Worm (Caenorhabditis elegans) whole organism, late embryonic: ENCODE measurements around the gene alkb-8.

Experiments used
- C38D4.7 ChIP-seq: fragments of 200-800 bp; sonication (Bioruptor generic); optimal IDR thresholded peaks from 2 replicates; lab custom pipeline; 2018; ENCODE audit warnings: mild to moderate bottlenecking, missing genetic modification characterization, moderate library complexity, missing compliant biosample characterization
- ceh-24 ChIP-seq: sonication (generic microtip); optimal IDR thresholded peaks from 2 replicates; lab custom pipeline; 2016; ENCODE audit warnings: mild to moderate bottlenecking, missing genetic modification characterization, missing compliant biosample characterization
- ceh-45 ChIP-seq: fragments of 200-800 bp; sonication (Bioruptor generic); IDR thresholded peaks from 2 replicates; pipeline ENCODE4 v1.3.6; 2022; ENCODE audit warnings: missing genetic modification reagents, missing genetic modification characterization, missing compliant biosample characterization
- ceh-48 ChIP-seq: sonication (generic microtip); optimal IDR thresholded peaks from 2 replicates; lab custom pipeline; 2016; ENCODE audit warnings: missing genetic modification characterization, inconsistent platforms, missing compliant biosample characterization
- ceh-6 ChIP-seq: fragments of 200-800 bp; sonication (Bioruptor generic); optimal IDR thresholded peaks from 2 replicates; lab custom pipeline; 2018; ENCODE audit warnings: mild to moderate bottlenecking, missing genetic modification characterization, missing compliant biosample characterization
- ceh-9 ChIP-seq: sonication (generic microtip); optimal IDR thresholded peaks from 2 replicates; lab custom pipeline; 2016; ENCODE audit warnings: mild to moderate bottlenecking, missing genetic modification characterization, inconsistent platforms, missing compliant biosample characterization
- dmd-4 ChIP-seq: sonication (generic microtip); optimal IDR thresholded peaks from 2 replicates; lab custom pipeline; 2016; ENCODE audit warnings: borderline replicate concordance, missing genetic modification characterization, missing compliant biosample characterization
- fkh-6 ChIP-seq: sonication (generic microtip); optimal IDR thresholded peaks from 2 replicates; lab custom pipeline; 2016; ENCODE audit warnings: missing genetic modification characterization, missing compliant biosample characterization
- nfya-1 ChIP-seq: sonication (generic microtip); optimal IDR thresholded peaks from 2 replicates; lab custom pipeline; 2017; ENCODE audit warnings: missing genetic modification characterization, mild to moderate bottlenecking, missing compliant biosample characterization, antibody characterized with exemption, moderate library complexity
- nhr-11 ChIP-seq: fragments of 150-350 bp; optimal IDR thresholded peaks from 2 replicates; lab custom pipeline; 2014; ENCODE audit warnings: missing biosample characterization, missing genetic modification characterization
- pax-1 ChIP-seq: fragments of 150-350 bp; optimal IDR thresholded peaks from 2 replicates; lab custom pipeline; 2014; ENCODE audit warnings: missing biosample characterization, missing genetic modification characterization
- sdc-2 ChIP-seq: sonication (generic microtip); optimal IDR thresholded peaks from 2 replicates; lab custom pipeline; 2016; ENCODE audit warnings: missing genotype, missing genetic modification characterization, missing compliant biosample characterization
- ttx-3 ChIP-seq: sonication (generic microtip); optimal IDR thresholded peaks from 2 replicates; lab custom pipeline; 2016; ENCODE audit warnings: missing genetic modification reagents, missing genetic modification characterization, missing compliant biosample characterization
- zip-5 ChIP-seq: sonication (generic microtip); optimal IDR thresholded peaks from 2 replicates; lab custom pipeline; 2016; ENCODE audit warnings: missing genetic modification characterization, missing compliant biosample characterization

ce11 chrIII:3745138-3745537 is 36.0 kb downstream of the alkb-8 start, which contains the start of gene lin-48:
- TF ChIP-seq ceh-6 (GFP tag; lab: Kevin White, UChicago): no peak
- no peak for TF ChIP-seq nfya-1 (tag; lab: Kevin White, UChicago)
- TF ChIP-seq nhr-11: no peak
- TF ChIP-seq pax-1 (tag; lab: Kevin White, UChicago): no peak
- no peak for TF ChIP-seq dmd-4 (tag; lab: Kevin White, UChicago)
- TF ChIP-seq zip-5 (tag; lab: Kevin White, UChicago): no peak
- no peak for TF ChIP-seq ttx-3 (tag; lab: Kevin White, UChicago)
- no peak for TF ChIP-seq ceh-9 (tag; lab: Kevin White, UChicago)
- no peak for TF ChIP-seq ceh-24 (tag; lab: Kevin White, UChicago)
- no peak for TF ChIP-seq ceh-48 (tag; lab: Kevin White, UChicago)
- TF ChIP-seq sdc-2 (tag; lab: Kevin White, UChicago): no peak
- TF ChIP-seq fkh-6 (tag; lab: Kevin White, UChicago): no peak
- no peak for TF ChIP-seq C38D4.7 (GFP tag; lab: Kevin White, UChicago)
- TF ChIP-seq ceh-45 (GFP tag; lab: Robert Waterston, UW): no peak
